Fruit fly (Drosophila melanogaster) whole organism: Measurements from ENCODE around the gene CG7102.

Experiments
- CG8478 ChIP-seq: fragments of >200 bp; optimal IDR thresholded peaks from 2 replicates; lab custom pipeline; 2018; ENCODE audit warnings: inconsistent platforms
- Dll ChIP-seq: fragments of >200 bp; optimal IDR thresholded peaks from 2 replicates; lab custom pipeline; 2017
- EcR ChIP-seq, 2 experiments: fragments of >200 bp; optimal IDR thresholded peaks; 2 replicates each; lab custom pipeline; 2017; ENCODE audit warnings: missing biosample characterization in 2 of 2, missing genetic modification characterization in 2 of 2, missing genetic modification reagents in 2 of 2
- psq ChIP-seq: fragments of >200 bp; optimal IDR thresholded peaks from 2 replicates; lab custom pipeline; 2017
- usp ChIP-seq: fragments of >200 bp; optimal IDR thresholded peaks from 2 replicates; lab custom pipeline; 2017; ENCODE audit warnings: missing biosample characterization, missing genetic modification characterization, mixed read lengths

dm6 chr2L:7901833-7902232, 14.5 kb upstream of the CG7102 start:
- TF ChIP-seq usp (GFP tag; lab: Kevin White, UChicago) (no peak), psq (no peak), Dll (lab: Kevin White, UChicago) (no peak), CG8478 (lab: Kevin White, UChicago) (no peak), EcR (GFP tag; optimal IDR thresholded peaks at IDR 0.05; lab: Kevin White, UChicago) (no peak)
